Worm (Caenorhabditis elegans): ENCODE results near the gene Y57G11C.30.

DNA sequence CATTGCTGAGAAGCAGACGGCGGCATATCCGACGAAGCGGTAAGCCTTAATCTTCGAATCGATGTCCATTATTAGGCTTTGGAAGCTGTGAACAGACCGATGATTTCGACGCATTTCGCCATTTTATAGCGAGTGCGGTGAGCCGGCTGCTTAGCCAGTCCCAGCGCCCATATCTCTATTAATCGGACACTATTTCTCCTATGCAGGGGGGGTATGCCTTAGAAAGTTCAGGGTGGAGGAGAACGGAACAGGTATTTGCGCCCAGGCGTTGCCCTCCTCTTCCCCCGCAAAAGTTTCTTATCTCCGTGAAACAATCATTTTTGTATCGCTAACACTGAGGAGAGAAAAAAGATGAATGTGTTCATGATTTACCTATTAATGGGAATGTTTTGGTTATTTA, 48.0 kb downstream of the Y57G11C.30 start, which contains the start of gene dpy-4:
- TF ChIP-seq hnd-1 (tag; optimal IDR thresholded peaks at IDR 0.05) (no peak), ceh-13 (GFP tag; optimal IDR thresholded peaks at IDR 0.05) (no peak), flt-1 (GFP tag; IDR thresholded peaks at IDR 0.05) (no peak), ama-1 (optimal IDR thresholded peaks at IDR 0.05) (no peak), tbx-37 (GFP tag; conservative IDR thresholded peaks at IDR 0.05) (no peak), B0310.2 (tag; optimal IDR thresholded peaks at IDR 0.05) (no peak), sea-1 (GFP tag; conservative IDR thresholded peaks at IDR 0.05) (no peak), hmbx-1 (tag; optimal IDR thresholded peaks at IDR 0.05) (no peak), tbx-11 (GFP tag; IDR thresholded peaks at IDR 0.05) (no peak), tra-4 (tag; optimal IDR thresholded peaks at IDR 0.05) (no peak), scrt-1 (GFP tag; IDR thresholded peaks at IDR 0.05) (no peak), F13C5.2 (tag; optimal IDR thresholded peaks at IDR 0.05) (no peak), ceh-36 (tag; optimal IDR thresholded peaks at IDR 0.05) (no peak)

Measured in whole organism, early embryonic.